Worm (Caenorhabditis elegans): Measurements from ENCODE around the gene col-139.

DNA sequence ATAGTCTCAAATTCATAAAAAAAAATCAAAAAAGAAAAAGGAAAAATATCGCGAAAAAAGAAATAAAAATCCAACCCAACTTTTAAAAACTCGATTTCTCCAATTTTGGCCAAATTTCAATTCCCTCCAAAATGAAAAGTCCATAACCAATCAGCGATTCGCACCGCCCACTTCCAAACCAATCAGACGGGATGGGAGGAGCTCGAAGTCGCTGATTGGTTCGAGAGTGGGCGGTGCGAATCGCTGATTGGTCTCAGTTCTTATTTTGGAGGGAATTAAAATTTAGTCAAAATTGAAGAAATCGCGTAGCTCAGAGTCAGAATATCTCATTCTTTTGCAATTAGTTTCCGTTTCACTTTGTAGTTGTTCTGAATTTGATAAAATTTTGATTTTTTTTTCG lies 30.2 kb downstream of the col-139 start:
- no peak for TF ChIP-seq spr-1 (tag; optimal IDR thresholded peaks at IDR 0.05)
- TF ChIP-seq egl-27 (tag; optimal IDR thresholded peaks at IDR 0.05), result no peak
- no peak for TF ChIP-seq nhr-42 (GFP tag; IDR thresholded peaks at IDR 0.05)
- no peak for TF ChIP-seq lir-3 (tag; optimal IDR thresholded peaks at IDR 0.05)
- no peak for TF ChIP-seq ztf-11 (tag; optimal IDR thresholded peaks at IDR 0.05)
- no peak for TF ChIP-seq hlh-30 (tag; optimal IDR thresholded peaks at IDR 0.05; ENCODE audit: insufficient read depth)
- no peak for TF ChIP-seq T20F7.1 (GFP tag; optimal IDR thresholded peaks at IDR 0.05)
- no peak for TF ChIP-seq nhr-76 (tag; optimal IDR thresholded peaks at IDR 0.05)
- TF ChIP-seq ceh-28 (tag; optimal IDR thresholded peaks at IDR 0.05), result no peak
- no peak for TF ChIP-seq unc-62 (GFP tag; optimal IDR thresholded peaks at IDR 0.05 in 1 of 2)
- no peak for TF ChIP-seq unc-62 (tag; optimal IDR thresholded peaks at IDR 0.05)
- TF ChIP-seq daf-12 (tag; optimal IDR thresholded peaks at IDR 0.05), result no peak
- no peak for TF ChIP-seq ama-1 (optimal IDR thresholded peaks at IDR 0.05)
- TF ChIP-seq ceh-44 (GFP tag; IDR thresholded peaks at IDR 0.05), result no peak
- no peak for TF ChIP-seq R02D3.7 (tag; optimal IDR thresholded peaks at IDR 0.05)

Measured in whole organism, L4 larva.